Fruit fly (Drosophila melanogaster) whole organism, adult: Measurements from ENCODE around the gene CG43658.

Source experiments
- CG11617 ChIP-seq: fragments of 200-800 bp; sonication (Bioruptor generic); optimal IDR thresholded peaks from 2 replicates; lab custom pipeline; 2017; ENCODE audit warnings: mild to moderate bottlenecking, missing biosample characterization, missing genetic modification reagents, missing genetic modification characterization
- CG12768 ChIP-seq: fragments of 200-800 bp; sonication (Bioruptor generic); optimal IDR thresholded peaks from 2 replicates; lab custom pipeline; 2017; ENCODE audit warnings: missing biosample characterization, missing genetic modification characterization, mild to moderate bottlenecking, moderate library complexity, missing genetic modification reagents
- CG14711 ChIP-seq: fragments of 200-800 bp; sonication (Bioruptor generic); optimal IDR thresholded peaks from 2 replicates; lab custom pipeline; 2018; ENCODE audit warnings: missing biosample characterization, mild to moderate bottlenecking, missing genetic modification characterization, moderate library complexity
- CG1620 ChIP-seq: fragments of 200-800 bp; sonication (Bioruptor generic); optimal IDR thresholded peaks from 2 replicates; lab custom pipeline; 2016; ENCODE audit warnings: missing biosample characterization, missing genetic modification characterization
- CG33017 ChIP-seq: fragments of 200-800 bp; sonication (Bioruptor generic); optimal IDR thresholded peaks from 2 replicates; lab custom pipeline; 2018; ENCODE audit warnings: missing biosample characterization, mild to moderate bottlenecking, missing genetic modification characterization, moderate library complexity
- CG5204 ChIP-seq: fragments of 200-800 bp; sonication (Bioruptor generic); optimal IDR thresholded peaks from 2 replicates; lab custom pipeline; 2016; ENCODE audit warnings: missing biosample characterization, missing genetic modification characterization
- CG7045 ChIP-seq: fragments of 200-800 bp; sonication (Bioruptor generic); optimal IDR thresholded peaks from 2 replicates; lab custom pipeline; 2017; ENCODE audit warnings: missing biosample characterization, mild to moderate bottlenecking, missing genetic modification characterization
- CG7101 ChIP-seq: fragments of 200-800 bp; sonication (Bioruptor generic); optimal IDR thresholded peaks from 2 replicates; lab custom pipeline; 2018; ENCODE audit warnings: missing biosample characterization, mild to moderate bottlenecking, missing genetic modification characterization, moderate library complexity
- Clk ChIP-seq: fragments of 200-800 bp; sonication (Bioruptor generic); optimal IDR thresholded peaks from 2 replicates; lab custom pipeline; 2017; ENCODE audit warnings: missing biosample characterization, missing genetic modification characterization
- Crg-1 ChIP-seq: fragments of 200-800 bp; sonication (Bioruptor generic); optimal IDR thresholded peaks from 2 replicates; lab custom pipeline; 2016; ENCODE audit warnings: missing biosample characterization, missing genetic modification characterization
- Hr96 ChIP-seq: fragments of 200-800 bp; sonication (Bioruptor generic); optimal IDR thresholded peaks from 2 replicates; lab custom pipeline; 2016; ENCODE audit warnings: missing biosample characterization, missing genetic modification characterization
- Mnt ChIP-seq: fragments of 200-800 bp; sonication (Bioruptor generic); optimal IDR thresholded peaks from 2 replicates; lab custom pipeline; 2016; ENCODE audit warnings: missing biosample characterization, mild to moderate bottlenecking, missing genetic modification characterization
- bab1 ChIP-seq: fragments of 200-800 bp; sonication (Bioruptor generic); optimal IDR thresholded peaks from 3 replicates; lab custom pipeline; 2019; ENCODE audit warnings: missing biosample characterization, mild to moderate bottlenecking, missing genetic modification characterization, moderate library complexity
- cic ChIP-seq: fragments of 200-800 bp; sonication (Bioruptor generic); optimal IDR thresholded peaks from 2 replicates; lab custom pipeline; 2017; ENCODE audit warnings: missing biosample characterization, mild to moderate bottlenecking, missing genetic modification characterization, moderate library complexity
- cnc ChIP-seq, 2 experiments: fragments of >200 bp; optimal IDR thresholded peaks; 2 replicates each; lab custom pipeline; 2017
- kay ChIP-seq: fragments of 200-800 bp; sonication (Bioruptor generic); peaks from one replicate; lab custom pipeline; 2016; ENCODE audit warnings: missing biosample characterization, missing genetic modification characterization, borderline replicate concordance
- ovo ChIP-seq: fragments of 200-800 bp; sonication (Bioruptor generic); optimal IDR thresholded peaks from 2 replicates; lab custom pipeline; 2016; ENCODE audit warnings: missing biosample characterization, missing genetic modification characterization
- pad ChIP-seq: fragments of 200-800 bp; sonication (Bioruptor generic); optimal IDR thresholded peaks from 3 replicates; lab custom pipeline; 2017; ENCODE audit warnings: missing biosample characterization, missing genetic modification characterization, mild to moderate bottlenecking, moderate library complexity, missing genetic modification reagents
- tj ChIP-seq: fragments of 200-800 bp; sonication (Bioruptor generic); optimal IDR thresholded peaks from 3 replicates; lab custom pipeline; 2017; ENCODE audit warnings: missing biosample characterization, mild to moderate bottlenecking, missing genetic modification characterization, moderate library complexity
- toe ChIP-seq: fragments of 200-800 bp; sonication (Bioruptor generic); optimal IDR thresholded peaks from 2 replicates; lab custom pipeline; 2016; ENCODE audit warnings: missing biosample characterization, missing genetic modification characterization

CG43658 gene

dm6 chrX:17510125-17510903 is 50.7 kb downstream of the CG43658 start:
- TF ChIP-seq CG14711 (no peak), CG7101 (tag; lab: Kevin White, UChicago) (no peak), CG12768 (GFP tag; lab: Kevin White, UChicago) (no peak), CG7045 (GFP tag; lab: Kevin White, UChicago) (no peak), toe (GFP tag; lab: Kevin White, UChicago) (no peak), cic (no peak), CG5204 (GFP tag; lab: Kevin White, UChicago) (no peak), CG33017 (tag; lab: Kevin White, UChicago) (no peak), bab1 (no peak)

- TF ChIP-seq CG33017 (tag; lab: Kevin White, UChicago) (no peak), CG7045 (GFP tag; lab: Kevin White, UChicago) (peak; percentile 9), cnc (optimal IDR thresholded peaks at IDR 0.05; lab: Kevin White, UChicago) (no peak), tj (GFP tag; lab: Kevin White, UChicago) (no peak), pad (GFP tag; lab: Kevin White, UChicago) (peak; percentile 28), CG14711 (no peak), cic (peak; percentile 41), Clk (no peak), Mnt (peak; percentile 24), Hr96 (GFP tag; lab: Kevin White, UChicago) (peak; percentile 6), CG5204 (GFP tag; lab: Kevin White, UChicago) (no peak), ovo (GFP tag; lab: Kevin White, UChicago) (no peak), kay (GFP tag; lab: Kevin White, UChicago) (peak; percentile 21), CG7101 (tag; lab: Kevin White, UChicago) (peak; percentile 51), CG11617 (GFP tag; lab: Kevin White, UChicago) (no peak), CG12768 (GFP tag; lab: Kevin White, UChicago) (no peak), CG1620 (GFP tag; lab: Kevin White, UChicago) (no peak), toe (GFP tag; lab: Kevin White, UChicago) (no peak), Crg-1 (GFP tag; lab: Kevin White, UChicago) (peak; percentile 38), bab1 (no peak)
These were observed 51.4 kb downstream of the CG43658 start for dm6 chrX:17509592-17509991.

dm6 chrX:17508906-17509305 is 52.1 kb downstream of the CG43658 start:
- TF ChIP-seq CG7101 (tag; lab: Kevin White, UChicago) (peak; percentile 40), CG33017 (tag; lab: Kevin White, UChicago) (peak; percentile 24), toe (GFP tag; lab: Kevin White, UChicago) (no peak), Hr96 (GFP tag; lab: Kevin White, UChicago) (peak; percentile 39), CG5204 (GFP tag; lab: Kevin White, UChicago) (peak; percentile 51), CG12768 (GFP tag; lab: Kevin White, UChicago) (peak; percentile 5), Crg-1 (GFP tag; lab: Kevin White, UChicago) (no peak)

dm6 chrX:17508364-17508763 is 52.6 kb downstream of the CG43658 start:
- TF ChIP-seq cic (no peak), tj (GFP tag; lab: Kevin White, UChicago) (peak; percentile 60), CG7101 (tag; lab: Kevin White, UChicago) (no peak), pad (GFP tag; lab: Kevin White, UChicago) (peak; percentile 31)

DNA sequence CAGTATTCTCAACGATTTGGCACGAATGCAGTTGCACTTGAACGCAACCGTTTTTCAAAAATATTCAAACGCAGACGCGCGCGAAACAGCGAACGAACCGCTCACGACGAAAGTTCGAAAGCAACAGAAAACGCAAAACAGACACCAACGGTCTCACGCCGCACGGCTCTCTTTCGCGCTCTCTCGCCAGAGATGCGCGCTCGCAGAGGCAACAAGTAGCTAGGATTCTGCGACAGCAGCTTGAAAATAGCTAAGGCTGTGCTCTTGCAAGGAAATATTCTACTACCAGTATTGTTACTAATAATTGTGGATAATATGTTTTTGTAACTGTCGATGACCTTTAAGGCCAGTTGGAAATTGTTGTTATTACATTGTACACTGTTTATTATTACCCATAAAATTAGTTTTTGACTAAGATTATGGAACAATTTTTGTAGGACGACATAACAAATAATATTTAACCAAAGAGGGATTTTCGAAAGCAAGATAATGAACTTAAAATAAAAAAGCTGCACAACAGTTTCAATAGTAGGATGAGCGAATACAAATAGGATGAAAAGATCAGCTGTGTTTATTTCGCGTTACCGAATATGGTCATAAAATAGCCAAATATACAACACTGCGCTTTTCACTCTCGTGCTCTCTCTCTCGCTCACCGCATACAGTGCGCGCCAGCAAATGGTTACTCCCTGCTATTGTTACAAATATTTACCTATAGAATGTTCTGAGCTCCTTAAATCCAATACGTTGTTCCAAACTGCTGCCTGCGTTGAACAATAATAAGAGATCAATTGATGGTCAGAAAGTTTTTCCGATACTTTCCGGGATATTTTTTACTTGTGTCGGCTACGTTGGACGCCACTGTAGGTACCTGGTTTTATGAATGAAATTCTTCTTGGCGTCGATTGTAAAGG is 53.8 kb downstream of the CG43658 start:
- TF ChIP-seq ovo (GFP tag; lab: Kevin White, UChicago): no peak
- no peak for TF ChIP-seq cnc (optimal IDR thresholded peaks at IDR 0.05; lab: Kevin White, UChicago)
- TF ChIP-seq CG11617 (GFP tag; lab: Kevin White, UChicago): peak; percentile 14
- peak; percentile 18 for TF ChIP-seq CG1620 (GFP tag; lab: Kevin White, UChicago)
- TF ChIP-seq CG7045 (GFP tag; lab: Kevin White, UChicago): no peak
- TF ChIP-seq tj (GFP tag; lab: Kevin White, UChicago): peak; percentile 32
- peak; percentile 44 for TF ChIP-seq Hr96 (GFP tag; lab: Kevin White, UChicago)
- TF ChIP-seq kay (GFP tag; lab: Kevin White, UChicago): peak; percentile 69
- peak; percentile 20 for TF ChIP-seq Mnt
- TF ChIP-seq toe (GFP tag; lab: Kevin White, UChicago): peak; percentile 28
- no peak for TF ChIP-seq CG33017 (tag; lab: Kevin White, UChicago)
- TF ChIP-seq CG14711: peak; percentile 41
- TF ChIP-seq bab1: peak; percentile 69
- peak; percentile 21 for TF ChIP-seq pad (GFP tag; lab: Kevin White, UChicago)

dm6 chrX:17506292-17506691 is 54.7 kb downstream of the CG43658 start:
- TF ChIP-seq tj (GFP tag; lab: Kevin White, UChicago): no peak
- TF ChIP-seq Crg-1 (GFP tag; lab: Kevin White, UChicago): no peak
- no peak for TF ChIP-seq Hr96 (GFP tag; lab: Kevin White, UChicago)
- no peak for TF ChIP-seq CG7101 (tag; lab: Kevin White, UChicago)
- TF ChIP-seq cic: no peak
- TF ChIP-seq CG12768 (GFP tag; lab: Kevin White, UChicago): no peak
- no peak for TF ChIP-seq bab1
- no peak for TF ChIP-seq Mnt
- no peak for TF ChIP-seq Clk
- TF ChIP-seq CG14711: no peak
- no peak for TF ChIP-seq CG1620 (GFP tag; lab: Kevin White, UChicago)
- TF ChIP-seq CG33017 (tag; lab: Kevin White, UChicago): no peak
- no peak for TF ChIP-seq CG5204 (GFP tag; lab: Kevin White, UChicago)
- no peak for TF ChIP-seq kay (GFP tag; lab: Kevin White, UChicago)
- TF ChIP-seq ovo (GFP tag; lab: Kevin White, UChicago): no peak
- TF ChIP-seq CG7045 (GFP tag; lab: Kevin White, UChicago): no peak
- TF ChIP-seq toe (GFP tag; lab: Kevin White, UChicago): no peak
- no peak for TF ChIP-seq CG11617 (GFP tag; lab: Kevin White, UChicago)
